Fruit fly (Drosophila melanogaster) whole organism, pupa: Measurements from ENCODE around the gene TAF1B.

Experiments used
- CG10348 ChIP-seq: fragments of 200-800 bp; sonication (Bioruptor generic); IDR thresholded peaks from 2 replicates; pipeline ENCODE4 v1.3.6; 2022; ENCODE audit warnings: missing biosample characterization, missing genetic modification characterization
- CG12605 ChIP-seq: fragments of 200-800 bp; sonication (Bioruptor generic); IDR thresholded peaks from 2 replicates; pipeline ENCODE4 v1.3.6; 2022; ENCODE audit warnings: missing biosample characterization, missing genetic modification characterization
- CG17806 ChIP-seq: fragments of 200-800 bp; sonication (Bioruptor generic); optimal IDR thresholded peaks from 2 replicates; lab custom pipeline; 2018; ENCODE audit warnings: missing biosample characterization, mild to moderate bottlenecking, missing genetic modification characterization, moderate library complexity
- CG32121 ChIP-seq: fragments of 200-800 bp; sonication (Bioruptor generic); IDR thresholded peaks from 2 replicates; pipeline ENCODE4 v1.3.6; 2022; ENCODE audit warnings: missing biosample characterization, missing genetic modification characterization
- CG34367 ChIP-seq: fragments of 200-800 bp; sonication (Bioruptor generic); optimal IDR thresholded peaks from 2 replicates; lab custom pipeline; 2018; ENCODE audit warnings: missing biosample characterization, mild to moderate bottlenecking, missing genetic modification characterization
- CG8301 ChIP-seq: fragments of 200-800 bp; sonication (Bioruptor generic); optimal IDR thresholded peaks from 2 replicates; lab custom pipeline; 2018; ENCODE audit warnings: missing biosample characterization, mild to moderate bottlenecking, missing genetic modification characterization
- CG9948 ChIP-seq: fragments of 200-800 bp; sonication (Bioruptor generic); optimal IDR thresholded peaks from 2 replicates; lab custom pipeline; 2018; ENCODE audit warnings: missing biosample characterization, mild to moderate bottlenecking, missing genetic modification characterization, moderate library complexity
- D1 ChIP-seq: fragments of 200-800 bp; sonication (Bioruptor generic); optimal IDR thresholded peaks from 2 replicates; lab custom pipeline; 2018; ENCODE audit warnings: missing biosample characterization, mild to moderate bottlenecking, missing genetic modification characterization, moderate library complexity
- EcR ChIP-seq: fragments of 200-800 bp; sonication (Bioruptor generic); optimal IDR thresholded peaks from 3 replicates; lab custom pipeline; 2019; ENCODE audit warnings: missing biosample characterization, missing genetic modification characterization, mild to moderate bottlenecking, moderate library complexity, missing genetic modification reagents
- Pif1A ChIP-seq: fragments of 200-800 bp; sonication (Bioruptor generic); optimal IDR thresholded peaks from 3 replicates; lab custom pipeline; 2016; ENCODE audit warnings: missing biosample characterization, missing genetic modification characterization
- fd96Ca ChIP-seq: fragments of 200-800 bp; sonication (Bioruptor generic); IDR thresholded peaks from 3 replicates; pipeline ENCODE4 v1.3.6; 2022; ENCODE audit warnings: missing biosample characterization, missing genetic modification characterization
- gl ChIP-seq: fragments of 200-800 bp; sonication (Bioruptor generic); optimal IDR thresholded peaks from 2 replicates; lab custom pipeline; 2018; ENCODE audit warnings: missing biosample characterization, mild to moderate bottlenecking, missing genetic modification characterization

- TF ChIP-seq EcR: no peak
- TF ChIP-seq CG8301 (tag; lab: Kevin White, UChicago): no peak
- TF ChIP-seq CG32121 (GFP tag; lab: Robert Waterston, UW): no peak
- TF ChIP-seq gl: no peak
- no peak for TF ChIP-seq D1 (tag; lab: Kevin White, UChicago)
- peak; percentile 60; the same call in 2 of the 3 replicates for TF ChIP-seq fd96Ca
- no peak for TF ChIP-seq Pif1A (GFP tag; lab: Kevin White, UChicago)
- TF ChIP-seq CG9948: no peak
- no peak for TF ChIP-seq CG10348 (GFP tag; lab: Robert Waterston, UW)
- TF ChIP-seq CG12605 (GFP tag; lab: Robert Waterston, UW): no peak
- no peak for TF ChIP-seq CG34367 (tag; lab: Kevin White, UChicago)
- TF ChIP-seq CG17806 (tag; lab: Kevin White, UChicago): no peak
Observed at dm6 chr3R:10112195-10112594, 31.8 kb downstream of the TAF1B start, which contains the start of gene CAH7.
